Fruit fly (Drosophila melanogaster): ENCODE measurements around the gene HP4.
A peak's percentile ranks its signal among the peaks of the same experiment; 100 is the strongest.

HP4 gene

DNA sequence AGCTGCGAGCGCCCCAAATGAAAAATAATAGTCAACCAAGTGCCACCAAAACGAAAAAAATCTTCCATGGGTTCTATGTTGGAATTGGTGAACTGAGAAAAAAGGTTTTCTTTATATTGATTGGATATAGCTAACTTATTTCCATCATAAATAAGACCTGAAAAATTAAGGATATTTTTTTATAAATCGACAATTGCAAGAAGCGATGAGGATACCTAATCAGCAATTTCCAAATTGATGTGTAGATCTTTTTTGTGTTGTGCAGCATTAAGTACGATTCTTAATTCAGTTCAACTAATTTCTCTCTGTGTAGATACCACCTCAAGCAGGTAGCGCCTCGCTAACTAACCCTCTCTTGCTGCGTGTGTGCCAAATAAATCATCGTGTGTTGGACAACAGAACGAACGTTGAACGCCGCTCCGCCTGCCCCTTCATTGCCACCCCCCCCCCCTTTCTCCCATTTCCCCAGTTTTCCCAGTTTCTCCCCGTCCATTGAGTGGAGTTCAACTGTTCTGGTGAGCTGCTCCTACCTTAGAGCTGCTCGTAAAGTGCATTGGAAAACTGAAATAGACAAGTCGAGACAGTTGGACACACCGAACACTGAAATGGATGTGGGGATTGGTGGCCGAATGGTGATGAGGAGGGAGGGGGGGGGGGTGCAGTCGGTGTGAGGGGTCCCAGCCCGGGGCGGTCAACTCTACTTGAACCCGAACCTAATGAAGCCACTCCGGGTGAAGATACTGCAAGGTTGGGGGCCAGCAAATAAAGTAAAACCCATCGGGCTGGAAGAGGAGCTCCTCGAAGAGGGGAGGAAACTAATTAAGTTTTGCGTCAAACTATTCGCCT lies 13.1 kb upstream of the HP4 start (continued):
- no peak for TF ChIP-seq Ets97D (GFP tag; optimal IDR thresholded peaks at IDR 0.05)
- peak; percentile 58 for TF ChIP-seq Camta (GFP tag; optimal IDR thresholded peaks at IDR 0.05)
- TF ChIP-seq CG7271 (tag; optimal IDR thresholded peaks at IDR 0.05): peak; percentile 63
- TF ChIP-seq run (tag; optimal IDR thresholded peaks at IDR 0.05): no peak
- TF ChIP-seq az2 (GFP tag; optimal IDR thresholded peaks at IDR 0.05): peak; percentile 68
- peak; percentile 77 for TF ChIP-seq Oli (tag; optimal IDR thresholded peaks at IDR 0.05)
- peak; percentile 53; the same call in 1 of the 3 replicates for TF ChIP-seq CG11093 (GFP tag; IDR thresholded peaks at IDR 0.05)
- TF ChIP-seq Tbp (GFP tag; optimal IDR thresholded peaks at IDR 0.05): no peak
- TF ChIP-seq CG15514 (GFP tag; optimal IDR thresholded peaks at IDR 0.05): peak; percentile 10
- TF ChIP-seq abd-A (tag; optimal IDR thresholded peaks at IDR 0.05): no peak
- peak; percentile 14 for TF ChIP-seq kay (GFP tag; optimal IDR thresholded peaks at IDR 0.05)
- peak; percentile 62 for TF ChIP-seq CG18476 (GFP tag; optimal IDR thresholded peaks at IDR 0.05)
- peak; percentile 41; the same call in 1 of the 2 replicates for TF ChIP-seq CG14014 (GFP tag; IDR thresholded peaks at IDR 0.05)
- TF ChIP-seq CG17359 (tag; optimal IDR thresholded peaks at IDR 0.05): peak; percentile 74
- peak; percentile 57 for TF ChIP-seq CG12659 (GFP tag; optimal IDR thresholded peaks at IDR 0.05)
- no peak; the same call in 1 of the 2 replicates for TF ChIP-seq dan (GFP tag; IDR thresholded peaks at IDR 0.05)
- TF ChIP-seq Lhr (GFP tag; optimal IDR thresholded peaks at IDR 0.05): peak; percentile 61
- TF ChIP-seq croc (GFP tag; conservative IDR thresholded peaks at IDR 0.05): peak; percentile 70
- no peak for TF ChIP-seq CG14860 (GFP tag; IDR thresholded peaks at IDR 0.05; ENCODE audit: partially characterized antibody)
- TF ChIP-seq CG13287 (GFP tag; IDR thresholded peaks at IDR 0.05; ENCODE audit: partially characterized antibody): no peak
- peak; percentile 91 for TF ChIP-seq CG17361 (GFP tag; IDR thresholded peaks at IDR 0.05)
- peak; percentile 35 for TF ChIP-seq CG3281 (GFP tag; optimal IDR thresholded peaks at IDR 0.05)
- TF ChIP-seq lab (GFP tag; optimal IDR thresholded peaks at IDR 0.05): peak; percentile 66
- TF ChIP-seq sob (GFP tag; IDR thresholded peaks at IDR 0.05): peak; percentile 52
- TF ChIP-seq CG12219 (GFP tag; optimal IDR thresholded peaks at IDR 0.05): peak; percentile 55
- TF ChIP-seq Dfd (GFP tag; optimal IDR thresholded peaks at IDR 0.05): no peak
- peak; percentile 37 to 57 for TF ChIP-seq Pdp1 (GFP tag; optimal IDR thresholded peaks at IDR 0.05)
- peak; percentile 20 for TF ChIP-seq CG9817 (tag; optimal IDR thresholded peaks at IDR 0.05)
- no peak for TF ChIP-seq CG17186 (GFP tag; optimal IDR thresholded peaks at IDR 0.05)
- TF ChIP-seq gt (GFP tag; IDR thresholded peaks at IDR 0.05): no peak
- TF ChIP-seq Doc3 (GFP tag; IDR thresholded peaks at IDR 0.05; ENCODE audit: partially characterized antibody): no peak
- TF ChIP-seq kah (GFP tag; optimal IDR thresholded peaks at IDR 0.05): peak; percentile 17
- TF ChIP-seq CG8281 (tag; optimal IDR thresholded peaks at IDR 0.05): peak; percentile 10
- TF ChIP-seq phol (tag; optimal IDR thresholded peaks at IDR 0.05): peak; percentile 88
- peak; percentile 41 for TF ChIP-seq exex (tag; optimal IDR thresholded peaks at IDR 0.05)
- TF ChIP-seq CG8924 (tag; optimal IDR thresholded peaks at IDR 0.05): peak; percentile 71
- TF ChIP-seq Ada2b (GFP tag; IDR thresholded peaks at IDR 0.05): peak; percentile 25; the same call in 1 of the 2 replicates
- peak; percentile 26 for TF ChIP-seq Meics (GFP tag; optimal IDR thresholded peaks at IDR 0.05)
- peak; percentile 81 for TF ChIP-seq CG2678 (tag; optimal IDR thresholded peaks at IDR 0.05)
- TF ChIP-seq bcd (GFP tag; optimal IDR thresholded peaks at IDR 0.05): peak; percentile 72

All from whole organism, embryonic.